Worm (Caenorhabditis elegans) whole organism, midembryonic: ENCODE data around the gene F11C1.1.

ENCODE experiments used
- T22C8.4 ChIP-seq: fragments of 200-800 bp; sonication (Bioruptor generic); IDR thresholded peaks from 2 replicates; pipeline ENCODE4 v1.3.6; 2022; ENCODE audit warnings: missing genetic modification characterization, missing compliant biosample characterization
- cog-1 ChIP-seq: sonication (generic microtip); optimal IDR thresholded peaks from 2 replicates; lab custom pipeline; 2016; ENCODE audit warnings: missing genetic modification characterization, missing compliant biosample characterization
- flt-1 ChIP-seq: fragments of 200-800 bp; sonication (Bioruptor generic); IDR thresholded peaks from 2 replicates; pipeline ENCODE4 v1.3.6; 2022; ENCODE audit warnings: missing genetic modification characterization, missing compliant biosample characterization
- klf-2 ChIP-seq: fragments of 200-800 bp; sonication (Bioruptor generic); conservative IDR thresholded peaks from 2 replicates; pipeline ENCODE4 v1.3.6; 2022; ENCODE audit warnings: missing genetic modification reagents, missing genetic modification characterization, missing compliant biosample characterization
- med-1 ChIP-seq: sonication (generic microtip); optimal IDR thresholded peaks from 2 replicates; lab custom pipeline; 2017; ENCODE audit warnings: missing genetic modification characterization, mild to moderate bottlenecking, missing compliant biosample characterization, antibody characterized with exemption, missing genetic modification reagents; ENCODE audit not compliant: insufficient read depth
- ref-1 ChIP-seq: fragments of 200-800 bp; sonication (Bioruptor generic); conservative IDR thresholded peaks from 2 replicates; pipeline ENCODE4 v1.3.6; 2022; ENCODE audit warnings: missing genetic modification reagents, missing genetic modification characterization, missing compliant biosample characterization
- tab-1 ChIP-seq: fragments of 200-800 bp; sonication (Bioruptor generic); IDR thresholded peaks from 2 replicates; pipeline ENCODE4 v1.3.6; 2022; ENCODE audit warnings: missing genetic modification characterization, missing compliant biosample characterization
- ztf-23 ChIP-seq: fragments of 200-800 bp; sonication (Bioruptor generic); IDR thresholded peaks from 2 replicates; pipeline ENCODE4 v1.3.6; 2022; ENCODE audit warnings: missing genetic modification reagents, missing genetic modification characterization, missing compliant biosample characterization
- ztf-29 ChIP-seq: fragments of 200-800 bp; sonication (Bioruptor generic); IDR thresholded peaks from 2 replicates; pipeline ENCODE4 v1.3.6; 2022; ENCODE audit warnings: missing genetic modification reagents, missing genetic modification characterization, missing compliant biosample characterization

DNA sequence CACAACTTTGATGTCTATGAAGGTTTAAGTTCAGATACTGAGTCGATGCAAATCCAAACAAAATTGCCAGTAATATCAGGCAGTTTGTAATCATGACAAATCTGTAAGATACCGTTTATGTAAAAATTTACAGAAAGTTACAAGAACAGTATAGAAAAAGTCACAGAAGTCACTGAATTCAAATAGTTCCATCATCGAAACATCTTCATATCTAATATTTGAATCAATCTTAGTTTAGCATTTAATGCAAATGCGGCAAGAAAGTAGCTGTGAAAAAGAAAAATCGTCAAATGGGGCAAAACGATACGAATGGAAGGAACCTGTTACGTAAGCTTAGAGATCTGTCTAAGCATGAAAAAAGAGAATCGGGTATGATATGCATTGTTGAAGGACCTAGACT is 47.2 kb downstream of the F11C1.1 start, which contains the start of gene gmap-2:
- TF ChIP-seq flt-1 (no peak), klf-2 (GFP tag; lab: Robert Waterston, UW) (no peak), T22C8.4 (no peak), ztf-23 (no peak), med-1 (GFP tag; lab: Kevin White, UChicago) (no peak), tab-1 (GFP tag; lab: Robert Waterston, UW) (no peak), cog-1 (tag; lab: Kevin White, UChicago) (no peak), ref-1 (GFP tag; lab: Robert Waterston, UW) (no peak), ztf-29 (GFP tag; lab: Robert Waterston, UW) (no peak)
